Worm (Caenorhabditis elegans) whole organism, L4 larva: ENCODE measurements around the gene ZK370.6.

Source experiments
- F44E2.7 ChIP-seq: fragments of 200-800 bp; sonication (Bioruptor generic); IDR thresholded peaks from 2 replicates; pipeline ENCODE4 v2.1.2; 2022; ENCODE audit warnings: missing genetic modification characterization, missing compliant biosample characterization
- Y105C5A.15 ChIP-seq: fragments of 200-800 bp; sonication (Bioruptor generic); IDR thresholded peaks from 2 replicates; pipeline ENCODE4 v1.3.6; 2022; ENCODE audit warnings: missing genetic modification characterization, missing compliant biosample characterization
- Y75B8A.6 ChIP-seq: fragments of 200-800 bp; sonication (Bioruptor generic); IDR thresholded peaks from 2 replicates; pipeline ENCODE4 v1.3.6; 2022; ENCODE audit warnings: missing genetic modification reagents, missing genetic modification characterization, missing compliant biosample characterization
- aha-1 ChIP-seq: fragments of 150-350 bp; peaks from one replicate; lab custom pipeline; 2014; ENCODE audit warnings: missing biosample characterization, missing genetic modification characterization
- ceh-28 ChIP-seq: fragments of 150-350 bp; optimal IDR thresholded peaks from 2 replicates; lab custom pipeline; 2014; ENCODE audit warnings: missing biosample characterization, missing genetic modification reagents, missing genetic modification characterization
- ceh-62 ChIP-seq: sonication (generic microtip); optimal IDR thresholded peaks from 2 replicates; lab custom pipeline; 2017; ENCODE audit warnings: missing biosample characterization, missing genetic modification characterization
- ctbp-1 ChIP-seq: fragments of 200-800 bp; sonication (Bioruptor generic); IDR thresholded peaks from 2 replicates; pipeline ENCODE4 v1.3.6; 2022; ENCODE audit warnings: missing genetic modification reagents, missing genetic modification characterization, missing compliant biosample characterization
- dmd-6 ChIP-seq: fragments of 200-800 bp; sonication (Bioruptor generic); IDR thresholded peaks from 2 replicates; pipeline ENCODE4 v1.3.6; 2022; ENCODE audit warnings: missing genetic modification reagents, missing genetic modification characterization, missing compliant biosample characterization
- dmd-9 ChIP-seq: fragments of 200-800 bp; sonication (Bioruptor generic); IDR thresholded peaks from 2 replicates; pipeline ENCODE4 v1.3.6; 2022; ENCODE audit warnings: missing genetic modification reagents, missing genetic modification characterization, missing compliant biosample characterization
- dpl-1 ChIP-seq: fragments of 150-350 bp; optimal IDR thresholded peaks from 2 replicates; lab custom pipeline; 2014; ENCODE audit warnings: missing biosample characterization, missing genetic modification reagents, missing genetic modification characterization
- fkh-10 ChIP-seq: fragments of 150-350 bp; optimal IDR thresholded peaks from 2 replicates; lab custom pipeline; 2014; ENCODE audit warnings: missing biosample characterization, missing genetic modification reagents, missing genetic modification characterization
- hlh-11 ChIP-seq: fragments of 200-800 bp; sonication (Bioruptor generic); optimal IDR thresholded peaks from 2 replicates; lab custom pipeline; 2018; ENCODE audit warnings: mild to moderate bottlenecking, missing genetic modification characterization, missing compliant biosample characterization
- hmg-1.1 ChIP-seq: fragments of 200-800 bp; sonication (Bioruptor generic); IDR thresholded peaks from 2 replicates; pipeline ENCODE4 v1.3.6; 2022; ENCODE audit warnings: missing genetic modification reagents, missing genetic modification characterization, missing compliant biosample characterization
- jun-1 ChIP-seq: fragments of 150-350 bp; optimal IDR thresholded peaks from 2 replicates; lab custom pipeline; 2014; ENCODE audit warnings: missing biosample characterization, missing genetic modification reagents, missing genetic modification characterization
- lim-7 ChIP-seq: fragments of 200-800 bp; sonication (Bioruptor generic); IDR thresholded peaks from 2 replicates; pipeline ENCODE4 v1.3.6; 2022; ENCODE audit warnings: missing genetic modification characterization, missing compliant biosample characterization
- lin-13 ChIP-seq: fragments of 150-350 bp; optimal IDR thresholded peaks from 2 replicates; lab custom pipeline; 2014; ENCODE audit warnings: missing biosample characterization, missing genetic modification reagents, missing genetic modification characterization
- lin-15B ChIP-seq: fragments of 150-350 bp; sonication (generic microtip); optimal IDR thresholded peaks from 3 replicates; lab custom pipeline; 2014; ENCODE audit warnings: missing biosample characterization, missing genetic modification characterization
- lin-39 ChIP-seq: fragments of 150-350 bp; optimal IDR thresholded peaks from 2 replicates; lab custom pipeline; 2014; ENCODE audit warnings: missing biosample characterization, missing genetic modification reagents, missing genetic modification characterization
- lir-3 ChIP-seq: sonication (generic microtip); optimal IDR thresholded peaks from 2 replicates; lab custom pipeline; 2016; ENCODE audit warnings: mild to moderate bottlenecking, missing genetic modification characterization, missing compliant biosample characterization
- lsy-2 ChIP-seq, 2 experiments: fragments of 150-350 bp in 1 of 2; sonication (generic microtip) in 1 of 2; optimal IDR thresholded peaks; 2 replicates each; lab custom pipeline; 2014 to 2017; ENCODE audit warnings: missing biosample characterization in 2 of 2, missing genetic modification characterization in 2 of 2
- madf-9 ChIP-seq: fragments of 200-800 bp; sonication (Bioruptor generic); conservative IDR thresholded peaks from 2 replicates; pipeline ENCODE4 v1.3.6; 2022; ENCODE audit warnings: missing genetic modification reagents, missing genetic modification characterization, missing compliant biosample characterization
- mdl-1 ChIP-seq, 2 experiments: fragments of 150-350 bp in 1 of 2; sonication (generic microtip) in 1 of 2; optimal IDR thresholded peaks; 2 replicates each; lab custom pipeline; 2014 to 2017; ENCODE audit warnings: missing biosample characterization in 2 of 2, missing genetic modification characterization in 2 of 2
- nhr-102 ChIP-seq: sonication (generic microtip); optimal IDR thresholded peaks from 2 replicates; lab custom pipeline; 2016; ENCODE audit warnings: mild to moderate bottlenecking, missing genetic modification characterization, moderate library complexity, missing compliant biosample characterization
- nhr-77 ChIP-seq: fragments of 150-350 bp; optimal IDR thresholded peaks from 2 replicates; lab custom pipeline; 2014; ENCODE audit warnings: missing biosample characterization, missing genetic modification characterization
- pqm-1 ChIP-seq: sonication (generic microtip); optimal IDR thresholded peaks from 2 replicates; lab custom pipeline; 2017; ENCODE audit warnings: missing biosample characterization, missing genetic modification characterization
- set-16 ChIP-seq: fragments of 200-800 bp; sonication (Bioruptor generic); IDR thresholded peaks from 2 replicates; pipeline ENCODE4 v1.3.6; 2022; ENCODE audit warnings: missing genetic modification reagents, missing genetic modification characterization, missing compliant biosample characterization
- unc-130 ChIP-seq: sonication (generic microtip); optimal IDR thresholded peaks from 2 replicates; lab custom pipeline; 2016; ENCODE audit warnings: missing genetic modification reagents, missing genetic modification characterization, missing compliant biosample characterization
- unc-39 ChIP-seq: sonication (generic microtip); optimal IDR thresholded peaks from 2 replicates; lab custom pipeline; 2017; ENCODE audit warnings: missing biosample characterization, missing genetic modification characterization
- unc-62 ChIP-seq, 3 experiments: fragments of 150-350 bp in 1 of 3; sonication (generic microtip); optimal IDR thresholded peaks in 2 of 3; peaks in 1 of 3; 1 replicate in 1 of 3; 2 replicates in 2 of 3; lab custom pipeline; 2014 to 2017; ENCODE audit warnings: missing biosample characterization in 3 of 3, missing genetic modification characterization in 3 of 3, missing genetic modification reagents in 3 of 3, missing genotype in 1 of 3
- zag-1 ChIP-seq: fragments of 150-350 bp; optimal IDR thresholded peaks from 2 replicates; lab custom pipeline; 2014; ENCODE audit warnings: missing biosample characterization, missing genetic modification characterization
- zfp-3 ChIP-seq: fragments of 200-800 bp; sonication (Bioruptor generic); conservative IDR thresholded peaks from 2 replicates; pipeline ENCODE4 v1.3.6; 2022; ENCODE audit warnings: missing genetic modification reagents, missing genetic modification characterization, missing compliant biosample characterization
- ztf-11 ChIP-seq: fragments of 150-350 bp; optimal IDR thresholded peaks from 2 replicates; lab custom pipeline; 2014; ENCODE audit warnings: missing biosample characterization, missing genetic modification characterization

The ZK370.6 gene

DNA sequence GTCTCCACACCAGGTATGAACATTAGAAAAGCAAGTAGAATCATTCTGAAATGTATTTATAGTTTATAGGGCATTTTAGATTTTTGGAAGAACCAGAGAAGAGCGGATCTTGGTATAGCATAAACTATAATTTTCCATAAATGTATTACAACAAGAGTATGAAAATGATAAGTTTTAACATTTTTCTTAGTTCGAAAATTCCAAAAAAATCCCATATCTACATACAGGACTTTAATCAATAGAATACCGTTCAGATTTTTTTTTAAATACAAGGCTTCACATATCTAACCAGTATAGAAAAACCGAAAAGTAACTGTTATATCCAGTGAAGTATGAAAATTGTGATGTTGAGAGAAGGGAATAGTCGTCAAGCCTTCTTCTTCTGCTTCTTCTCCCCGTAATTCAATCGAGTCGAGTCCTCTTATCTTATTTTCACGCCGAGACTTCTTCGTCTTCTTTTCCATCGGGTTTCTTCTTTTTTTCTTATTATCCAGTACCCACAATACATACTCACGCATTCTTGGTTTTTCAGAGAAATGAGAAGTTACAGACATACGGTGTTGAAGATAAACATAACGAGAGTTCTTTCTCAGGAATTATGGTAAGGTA lies at the start of gene ZK370.6:
Gene ZK370.6, minus strand, starts transcription at position 51 of the 609 bp plus-strand sequence.
- TF ChIP-seq ztf-11 (tag; lab: Kevin White, UChicago) (no peak), fkh-10 (GFP tag; lab: Kevin White, UChicago) (peak; percentile 45)

DNA sequence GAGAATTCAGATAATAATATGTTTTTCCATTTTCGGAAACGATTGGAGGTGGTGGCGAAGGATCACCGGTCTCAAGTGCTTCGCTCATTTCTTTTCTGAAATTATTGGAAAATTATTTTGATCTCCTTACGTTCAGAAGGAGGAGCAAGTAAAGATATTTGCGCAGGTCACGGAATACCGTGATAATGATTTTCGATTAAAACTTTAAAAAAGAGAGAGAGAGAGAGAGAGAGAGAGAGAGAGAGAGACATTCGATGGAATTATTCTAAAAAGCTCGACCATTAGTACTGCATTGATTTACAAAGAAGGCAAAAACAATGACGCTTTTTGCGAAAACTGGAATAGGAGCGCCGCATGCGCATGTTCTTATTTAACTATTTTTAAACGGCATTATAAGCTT lies 48.6 kb upstream of the ZK370.6 start, which contains the start of gene ztf-1:
Gene ztf-1, minus strand, starts transcription at position 101 of the 400 bp plus-strand sequence.
- TF ChIP-seq unc-62 (GFP tag; optimal IDR thresholded peaks at IDR 0.05 in 1 of 2; lab: Kevin White, UChicago) (peak in 1 of 2 experiments; percentile 69), unc-62 (tag; optimal IDR thresholded peaks at IDR 0.05; lab: Kevin White, UChicago) (no peak), fkh-10 (GFP tag; lab: Kevin White, UChicago) (no peak), nhr-102 (no peak)
- TF ChIP-seq, all 104 proteins: peak for 1

DNA sequence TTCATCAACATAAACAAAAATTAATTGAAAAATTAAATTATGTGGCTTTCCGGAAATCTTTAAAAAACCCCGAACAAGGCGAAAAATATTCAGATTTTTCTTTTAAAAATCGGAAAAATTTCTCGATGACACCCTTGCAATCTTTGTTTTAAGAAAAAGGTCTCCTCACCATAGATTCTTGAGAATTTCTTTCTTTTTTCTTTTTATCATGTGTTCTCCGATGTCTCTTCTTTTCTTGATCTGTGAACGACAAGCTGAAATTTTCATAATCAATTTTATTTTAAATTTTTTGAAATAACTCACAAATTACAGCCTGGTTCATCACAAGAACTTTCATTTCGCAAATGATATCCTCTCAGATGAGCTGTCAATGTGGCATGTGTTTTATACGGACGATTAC lies 47.6 kb upstream of the ZK370.6 start, which contains the start of the genes zfp-1 and F54F2.14:
Gene zfp-1, plus strand, starts transcription at position 301 of the 400 bp plus-strand sequence.
Gene F54F2.14, plus strand, starts transcription at position 312 of the 400 bp plus-strand sequence.
- no peak for TF ChIP-seq mdl-1 (tag; optimal IDR thresholded peaks at IDR 0.05; lab: Kevin White, UChicago)
- TF ChIP-seq nhr-102: no peak
- TF ChIP-seq Y105C5A.15: no peak
- no peak for TF ChIP-seq lin-15B
- TF ChIP-seq lir-3: no peak
- no peak for TF ChIP-seq dpl-1
- no peak for TF ChIP-seq nhr-77 (tag; lab: Kevin White, UChicago)
- TF ChIP-seq lin-13: no peak
- TF ChIP-seq jun-1: no peak
- no peak for TF ChIP-seq hmg-1.1 (GFP tag; lab: Robert Waterston, UW)
- TF ChIP-seq unc-130 (GFP tag; lab: Kevin White, UChicago): no peak

DNA sequence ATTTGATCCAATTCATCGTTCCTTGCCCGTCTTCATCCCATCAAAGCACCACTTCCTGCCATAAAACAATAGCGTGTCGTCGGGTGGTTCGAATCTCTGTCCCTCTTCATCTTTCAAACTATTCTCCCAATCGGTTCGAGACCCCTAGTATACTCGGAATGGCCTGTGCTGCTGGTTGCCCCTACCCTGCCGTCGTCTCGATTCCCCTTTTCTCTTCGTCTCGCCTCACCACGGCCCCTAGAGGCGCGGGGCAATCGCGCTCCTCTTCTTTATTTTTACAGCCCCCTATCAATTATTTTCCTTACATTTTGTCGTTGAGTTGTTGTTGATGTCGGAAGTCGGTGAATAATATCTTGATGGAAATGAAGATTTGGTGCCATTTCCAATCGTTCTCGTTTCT lies 45.0 kb upstream of the ZK370.6 start:
- TF ChIP-seq zag-1 (tag; lab: Kevin White, UChicago) (no peak), lsy-2 (tag; optimal IDR thresholded peaks at IDR 0.05; lab: Kevin White, UChicago) (peak in 1 of 2 experiments; percentile 8), dmd-6 (GFP tag; lab: Robert Waterston, UW) (no peak), aha-1 (tag; lab: Kevin White, UChicago) (peak; percentile 84), lim-7 (GFP tag; lab: Robert Waterston, UW) (no peak), hlh-11 (tag; lab: Kevin White, UChicago) (no peak), pqm-1 (tag; lab: Kevin White, UChicago) (no peak), set-16 (peak; percentile 36; the same call in 1 of the 2 replicates), madf-9 (GFP tag; lab: Robert Waterston, UW) (no peak), zfp-3 (GFP tag; lab: Robert Waterston, UW) (no peak), dmd-9 (GFP tag; lab: Robert Waterston, UW) (no peak), ctbp-1 (GFP tag; lab: Robert Waterston, UW) (no peak), lin-13 (no peak)

DNA sequence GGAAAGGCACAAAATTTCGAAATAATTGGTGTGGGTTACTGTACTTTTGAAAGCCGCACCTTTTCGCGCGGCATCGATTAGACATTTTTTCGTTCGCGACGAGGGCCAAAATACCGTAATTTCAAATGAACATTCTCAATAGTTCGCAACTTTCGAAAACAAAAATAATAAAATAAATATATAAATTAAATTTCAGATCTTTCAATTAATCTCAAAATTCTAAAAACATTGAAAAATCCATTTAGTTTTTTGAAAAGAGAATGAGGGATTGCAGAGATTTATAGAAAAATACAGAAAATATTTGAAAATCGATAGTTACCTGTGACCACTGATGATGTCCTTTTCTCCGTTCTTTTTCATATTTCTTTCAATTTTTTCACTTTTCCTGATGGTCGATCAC lies 42.4 kb upstream of the ZK370.6 start, which contains the start of gene K02D10.8:
Gene K02D10.8, plus strand, starts transcription at position 301 of the 400 bp plus-strand sequence.
- no peak for TF ChIP-seq jun-1
- no peak for TF ChIP-seq dmd-6 (GFP tag; lab: Robert Waterston, UW)
- no peak for TF ChIP-seq lsy-2 (tag; optimal IDR thresholded peaks at IDR 0.05; lab: Kevin White, UChicago)
- TF ChIP-seq ctbp-1 (GFP tag; lab: Robert Waterston, UW): no peak
- TF ChIP-seq Y75B8A.6 (GFP tag; lab: Robert Waterston, UW): no peak
- no peak for TF ChIP-seq ceh-62 (tag; lab: Kevin White, UChicago)
- no peak for TF ChIP-seq lin-39
- TF ChIP-seq unc-130 (GFP tag; lab: Kevin White, UChicago): no peak
- no peak for TF ChIP-seq F44E2.7
- TF ChIP-seq ceh-28 (tag; lab: Kevin White, UChicago): no peak
- TF ChIP-seq unc-39 (tag; lab: Kevin White, UChicago): no peak
